Fruit fly (Drosophila melanogaster) whole organism, prepupa: ENCODE results near the gene ND-51.
A peak's percentile ranks its signal among the peaks of the same experiment; 100 is the strongest.

Experiments
- CG6854 ChIP-seq: fragments of 200-800 bp; sonication (Bioruptor generic); optimal IDR thresholded peaks from 2 replicates; lab custom pipeline; 2017; ENCODE audit warnings: missing biosample characterization, mild to moderate bottlenecking, missing genetic modification characterization
- CG8119 ChIP-seq: fragments of 200-800 bp; sonication (Bioruptor generic); IDR thresholded peaks from 3 replicates; pipeline ENCODE4 v1.3.6; 2022; ENCODE audit warnings: missing biosample characterization, missing genetic modification characterization
- CG9139 ChIP-seq: fragments of 200-800 bp; sonication (Bioruptor generic); optimal IDR thresholded peaks from 3 replicates; lab custom pipeline; 2017; ENCODE audit warnings: missing biosample characterization, mild to moderate bottlenecking, missing genetic modification characterization
- Sox102F ChIP-seq: fragments of 200-800 bp; sonication (Bioruptor generic); optimal IDR thresholded peaks from 2 replicates; lab custom pipeline; 2016; ENCODE audit warnings: missing biosample characterization, mild to moderate bottlenecking, missing genetic modification characterization
- Sox15 ChIP-seq: fragments of 200-800 bp; sonication (Bioruptor generic); optimal IDR thresholded peaks from 3 replicates; lab custom pipeline; 2016; ENCODE audit warnings: missing biosample characterization, missing genetic modification characterization
- topi ChIP-seq: fragments of 200-800 bp; sonication (Bioruptor generic); optimal IDR thresholded peaks from 3 replicates; lab custom pipeline; 2016; ENCODE audit warnings: missing biosample characterization, missing genetic modification characterization

- TF ChIP-seq CG8119 (GFP tag; lab: Robert Waterston, UW): no peak
- TF ChIP-seq Sox102F (GFP tag; lab: Kevin White, UChicago): no peak
- TF ChIP-seq topi (GFP tag; lab: Kevin White, UChicago): no peak
- peak; percentile 72 for TF ChIP-seq CG6854 (GFP tag; lab: Kevin White, UChicago)
- no peak for TF ChIP-seq Sox15
- no peak for TF ChIP-seq CG9139 (GFP tag; lab: Kevin White, UChicago)
Observed at dm6 chr2L:6081134-6081832, 18.7 kb upstream of the ND-51 start.
